Fruit fly (Drosophila melanogaster) whole organism, pupa: ENCODE measurements around the gene Polr2I.

Source experiments
- CG10348 ChIP-seq: fragments of 200-800 bp; sonication (Bioruptor generic); IDR thresholded peaks from 2 replicates; pipeline ENCODE4 v1.3.6; 2022; ENCODE audit warnings: missing biosample characterization, missing genetic modification characterization
- CG12605 ChIP-seq: fragments of 200-800 bp; sonication (Bioruptor generic); IDR thresholded peaks from 2 replicates; pipeline ENCODE4 v1.3.6; 2022; ENCODE audit warnings: missing biosample characterization, missing genetic modification characterization
- CG13204 ChIP-seq: fragments of 200-800 bp; sonication (Bioruptor generic); optimal IDR thresholded peaks from 2 replicates; lab custom pipeline; 2018; ENCODE audit warnings: missing biosample characterization, mild to moderate bottlenecking, missing genetic modification characterization, moderate library complexity
- CG14655 ChIP-seq: fragments of 200-800 bp; sonication (Bioruptor generic); optimal IDR thresholded peaks from 3 replicates; lab custom pipeline; 2017; ENCODE audit warnings: mild to moderate bottlenecking, missing biosample characterization, missing genetic modification reagents, missing genetic modification characterization
- CG15710 ChIP-seq: fragments of 200-800 bp; sonication (Bioruptor generic); optimal IDR thresholded peaks from 2 replicates; lab custom pipeline; 2018; ENCODE audit warnings: missing biosample characterization, mild to moderate bottlenecking, missing genetic modification characterization, moderate library complexity
- CG17806 ChIP-seq: fragments of 200-800 bp; sonication (Bioruptor generic); optimal IDR thresholded peaks from 2 replicates; lab custom pipeline; 2018; ENCODE audit warnings: missing biosample characterization, mild to moderate bottlenecking, missing genetic modification characterization, moderate library complexity
- CG32121 ChIP-seq: fragments of 200-800 bp; sonication (Bioruptor generic); IDR thresholded peaks from 2 replicates; pipeline ENCODE4 v1.3.6; 2022; ENCODE audit warnings: missing biosample characterization, missing genetic modification characterization
- CG34367 ChIP-seq: fragments of 200-800 bp; sonication (Bioruptor generic); optimal IDR thresholded peaks from 2 replicates; lab custom pipeline; 2018; ENCODE audit warnings: missing biosample characterization, mild to moderate bottlenecking, missing genetic modification characterization
- CG4496 ChIP-seq: fragments of 200-800 bp; sonication (Bioruptor generic); IDR thresholded peaks from 3 replicates; pipeline ENCODE4 v1.3.6; 2022; ENCODE audit warnings: missing biosample characterization, missing genetic modification characterization
- CG8159 ChIP-seq: fragments of 200-800 bp; sonication (Bioruptor generic); optimal IDR thresholded peaks from 3 replicates; lab custom pipeline; 2018; ENCODE audit warnings: missing biosample characterization, mild to moderate bottlenecking, missing genetic modification characterization, moderate library complexity
- CG8301 ChIP-seq: fragments of 200-800 bp; sonication (Bioruptor generic); optimal IDR thresholded peaks from 2 replicates; lab custom pipeline; 2018; ENCODE audit warnings: missing biosample characterization, mild to moderate bottlenecking, missing genetic modification characterization
- CG9948 ChIP-seq: fragments of 200-800 bp; sonication (Bioruptor generic); optimal IDR thresholded peaks from 2 replicates; lab custom pipeline; 2018; ENCODE audit warnings: missing biosample characterization, mild to moderate bottlenecking, missing genetic modification characterization, moderate library complexity
- D1 ChIP-seq: fragments of 200-800 bp; sonication (Bioruptor generic); optimal IDR thresholded peaks from 2 replicates; lab custom pipeline; 2018; ENCODE audit warnings: missing biosample characterization, mild to moderate bottlenecking, missing genetic modification characterization, moderate library complexity
- EcR ChIP-seq: fragments of 200-800 bp; sonication (Bioruptor generic); optimal IDR thresholded peaks from 3 replicates; lab custom pipeline; 2019; ENCODE audit warnings: missing biosample characterization, missing genetic modification characterization, mild to moderate bottlenecking, moderate library complexity, missing genetic modification reagents
- Ets98B ChIP-seq: fragments of 200-800 bp; sonication (Bioruptor generic); IDR thresholded peaks from 2 replicates; pipeline ENCODE4 v1.3.6; 2022; ENCODE audit warnings: missing biosample characterization, missing genetic modification characterization
- Pif1A ChIP-seq: fragments of 200-800 bp; sonication (Bioruptor generic); optimal IDR thresholded peaks from 3 replicates; lab custom pipeline; 2016; ENCODE audit warnings: missing biosample characterization, missing genetic modification characterization
- Pif1B ChIP-seq: fragments of 200-800 bp; sonication (Bioruptor generic); optimal IDR thresholded peaks from 3 replicates; lab custom pipeline; 2016; ENCODE audit warnings: missing biosample characterization, missing genetic modification characterization
- Snoo ChIP-seq: fragments of 200-800 bp; sonication (Bioruptor generic); optimal IDR thresholded peaks from 3 replicates; lab custom pipeline; 2017; ENCODE audit warnings: missing biosample characterization, mild to moderate bottlenecking, missing genetic modification characterization, inconsistent platforms
- fd96Ca ChIP-seq: fragments of 200-800 bp; sonication (Bioruptor generic); IDR thresholded peaks from 3 replicates; pipeline ENCODE4 v1.3.6; 2022; ENCODE audit warnings: missing biosample characterization, missing genetic modification characterization
- gl ChIP-seq: fragments of 200-800 bp; sonication (Bioruptor generic); optimal IDR thresholded peaks from 2 replicates; lab custom pipeline; 2018; ENCODE audit warnings: missing biosample characterization, mild to moderate bottlenecking, missing genetic modification characterization
- rn ChIP-seq: fragments of 200-800 bp; sonication (Bioruptor generic); IDR thresholded peaks from 2 replicates; pipeline ENCODE4 v1.3.6; 2022; ENCODE audit warnings: missing biosample characterization, missing genetic modification characterization

Polr2I gene

dm6 chr3R:14278523-14279303 is 30.2 kb upstream of the Polr2I start:
- TF ChIP-seq CG12605 (GFP tag; lab: Robert Waterston, UW): peak; percentile 69
- TF ChIP-seq CG34367 (tag; lab: Kevin White, UChicago): peak; percentile 33
- no peak for TF ChIP-seq D1 (tag; lab: Kevin White, UChicago)
- peak; percentile 53 for TF ChIP-seq CG15710 (tag; lab: Kevin White, UChicago)
- TF ChIP-seq Ets98B: peak; percentile 79
- TF ChIP-seq rn (GFP tag; lab: Robert Waterston, UW): no peak
- TF ChIP-seq fd96Ca (GFP tag; lab: Robert Waterston, UW): peak; percentile 63; the same call in 2 of the 3 replicates
- TF ChIP-seq Snoo (tag; lab: Kevin White, UChicago): no peak
- TF ChIP-seq gl: peak; percentile 88
- peak; percentile 69 for TF ChIP-seq EcR (GFP tag; lab: Kevin White, UChicago)
- TF ChIP-seq CG14655 (GFP tag; lab: Kevin White, UChicago): peak; percentile 31
- peak; percentile 75 for TF ChIP-seq CG13204 (GFP tag; lab: Kevin White, UChicago)
- peak; percentile 50 for TF ChIP-seq CG9948 (tag; lab: Kevin White, UChicago)
- peak; percentile 37 for TF ChIP-seq Pif1A (GFP tag; lab: Kevin White, UChicago)
- TF ChIP-seq CG8159 (tag; lab: Kevin White, UChicago): peak; percentile 45
- no peak for TF ChIP-seq CG10348 (GFP tag; lab: Robert Waterston, UW)
- peak; percentile 15 for TF ChIP-seq CG8301 (tag; lab: Kevin White, UChicago)
- TF ChIP-seq Pif1B (GFP tag; lab: Kevin White, UChicago): peak; percentile 66
- TF ChIP-seq CG4496: peak; percentile 84
- peak; percentile 21 for TF ChIP-seq CG17806
- no peak; the same call in 1 of the 2 replicates for TF ChIP-seq CG32121 (GFP tag; lab: Robert Waterston, UW)

- TF ChIP-seq Pif1B (GFP tag; lab: Kevin White, UChicago) (no peak), CG32121 (GFP tag; lab: Robert Waterston, UW) (peak; percentile 54), fd96Ca (GFP tag; lab: Robert Waterston, UW) (no peak), Pif1A (GFP tag; lab: Kevin White, UChicago) (peak; percentile 9), CG17806 (peak; percentile 23), Ets98B (peak; percentile 47), CG8301 (tag; lab: Kevin White, UChicago) (peak; percentile 41), CG12605 (GFP tag; lab: Robert Waterston, UW) (no peak), rn (GFP tag; lab: Robert Waterston, UW) (no peak), CG9948 (tag; lab: Kevin White, UChicago) (peak; percentile 31), CG8159 (tag; lab: Kevin White, UChicago) (peak; percentile 20), CG4496 (peak; percentile 46; the same call in 1 of the 3 replicates), CG15710 (tag; lab: Kevin White, UChicago) (peak; percentile 12), CG34367 (tag; lab: Kevin White, UChicago) (peak; percentile 7), CG14655 (GFP tag; lab: Kevin White, UChicago) (peak; percentile 70)
Observed at dm6 chr3R:14279311-14279998, 29.4 kb upstream of the Polr2I start.

- peak; percentile 79 for TF ChIP-seq CG14655 (GFP tag; lab: Kevin White, UChicago)
- no peak for TF ChIP-seq Ets98B
- peak; percentile 19 for TF ChIP-seq Pif1B (GFP tag; lab: Kevin White, UChicago)
- TF ChIP-seq CG10348 (GFP tag; lab: Robert Waterston, UW): no peak
- no peak; the same call in 1 of the 2 replicates for TF ChIP-seq CG32121 (GFP tag; lab: Robert Waterston, UW)
- TF ChIP-seq CG8301 (tag; lab: Kevin White, UChicago): peak; percentile 67
- TF ChIP-seq CG9948 (tag; lab: Kevin White, UChicago): peak; percentile 51
- TF ChIP-seq CG8159 (tag; lab: Kevin White, UChicago): peak; percentile 15
- no peak for TF ChIP-seq CG13204 (GFP tag; lab: Kevin White, UChicago)
- TF ChIP-seq Snoo (tag; lab: Kevin White, UChicago): peak; percentile 10
- no peak for TF ChIP-seq D1 (tag; lab: Kevin White, UChicago)
- no peak for TF ChIP-seq CG12605 (GFP tag; lab: Robert Waterston, UW)
- peak; percentile 17 for TF ChIP-seq CG17806
- peak; percentile 28; the same call in 1 of the 3 replicates for TF ChIP-seq CG4496
- no peak for TF ChIP-seq fd96Ca (GFP tag; lab: Robert Waterston, UW)
- no peak for TF ChIP-seq gl
- TF ChIP-seq Pif1A (GFP tag; lab: Kevin White, UChicago): peak; percentile 37
Observed at dm6 chr3R:14280324-14280723, 28.6 kb upstream of the Polr2I start.

- TF ChIP-seq CG14655 (GFP tag; lab: Kevin White, UChicago) (no peak), Ets98B (peak; percentile 45; the same call in 1 of the 2 replicates), CG13204 (GFP tag; lab: Kevin White, UChicago) (peak; percentile 23), gl (no peak), CG4496 (peak; percentile 34; the same call in 2 of the 3 replicates), EcR (GFP tag; lab: Kevin White, UChicago) (no peak), CG17806 (no peak), CG12605 (GFP tag; lab: Robert Waterston, UW) (0 out of 2 replicates have a peak, but pooled peaks have one; percentile 17), D1 (tag; lab: Kevin White, UChicago) (peak; percentile 11)
Observed at dm6 chr3R:14282215-14283041, 26.5 kb upstream of the Polr2I start.
